Fruit fly (Drosophila melanogaster) whole organism: ENCODE results near the gene CG9948.
A peak's percentile ranks its signal among the peaks of the same experiment; 100 is the strongest.

Experiments
- Dll ChIP-seq: fragments of >200 bp; optimal IDR thresholded peaks from 2 replicates; lab custom pipeline; 2017
- pan ChIP-seq: fragments of >200 bp; optimal IDR thresholded peaks from 2 replicates; lab custom pipeline; 2017

DNA sequence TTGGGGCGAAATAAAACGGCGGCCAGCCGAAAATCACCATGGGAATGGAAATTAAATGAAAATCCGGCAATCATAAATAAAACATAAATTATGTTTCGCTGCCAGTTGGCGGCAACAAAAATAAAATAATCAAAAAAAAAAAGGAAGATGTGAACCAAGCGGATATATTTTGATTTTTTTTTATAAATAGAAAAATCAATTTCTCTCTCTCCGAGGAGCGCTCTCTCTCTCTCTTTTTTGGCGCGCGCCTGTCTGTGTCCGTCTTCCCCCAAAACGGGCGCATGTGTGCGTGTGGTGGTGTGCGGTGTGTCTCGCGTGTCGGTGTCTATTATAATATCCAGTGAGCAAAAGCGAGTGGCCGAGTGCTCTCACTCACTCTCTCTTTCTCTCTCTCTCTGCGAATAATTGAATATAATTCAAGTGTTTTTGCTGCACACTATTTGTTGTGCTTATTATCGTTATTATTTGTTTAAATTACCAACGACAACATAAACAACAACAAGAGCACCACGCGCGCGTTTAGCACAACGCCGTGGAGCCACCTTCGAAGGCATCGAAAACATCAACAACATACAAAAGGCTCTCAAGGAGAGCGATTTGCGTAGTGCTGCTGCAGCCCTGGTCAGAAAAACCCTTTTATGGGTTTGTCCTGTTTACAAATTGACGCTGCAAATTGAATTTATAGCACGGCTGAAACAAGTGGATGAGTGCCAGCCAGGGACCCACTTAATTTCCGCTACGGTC, 12.4 kb upstream of the CG9948 start:
- TF ChIP-seq Dll: peak; percentile 80
- TF ChIP-seq pan (lab: Kevin White, UChicago): no peak
